1 fruit fly cellular context compared by ENCODE assay signal in genomic region chr3L:20692516-20692915, dm6.
TF ChIP-seq lines count a peak whose summit lies in the region.

No protein-coding gene starts in this region.

TF ChIP-seq in whole organism, embryonic, 481 proteins besides CTCF, POLR2A, EP300 and RAD21 (continued from another document):
- TF ChIP-seq Xbp1 (GFP tag; optimal IDR thresholded peaks at IDR 0.05; lab: Kevin White, UChicago) (no peak), Doc3 (GFP tag; IDR thresholded peaks at IDR 0.05; lab: Robert Waterston, UW; ENCODE audit: partially characterized antibody) (no peak), esg (GFP tag; conservative IDR thresholded peaks at IDR 0.05; lab: Robert Waterston, UW) (no peak), CG17361 (GFP tag; IDR thresholded peaks at IDR 0.05; lab: Robert Waterston, UW) (no peak), kni (GFP tag; optimal IDR thresholded peaks at IDR 0.05; lab: Kevin White, UChicago) (peak; percentile 79), fd3F (GFP tag; optimal IDR thresholded peaks at IDR 0.05; lab: Kevin White, UChicago) (no peak), Sry-δ (GFP tag; optimal IDR thresholded peaks at IDR 0.05; lab: Kevin White, UChicago) (no peak), sna (GFP tag; IDR thresholded peaks at IDR 0.05; lab: Robert Waterston, UW; ENCODE audit: partially characterized antibody) (no peak), CG10959 (GFP tag; IDR thresholded peaks at IDR 0.05; lab: Robert Waterston, UW) (no peak), Adf1 (GFP tag; IDR thresholded peaks at IDR 0.05; lab: Robert Waterston, UW) (no peak), ap (GFP tag; IDR thresholded peaks at IDR 0.05; lab: Robert Waterston, UW) (no peak), exex (tag; optimal IDR thresholded peaks at IDR 0.05; lab: Kevin White, UChicago) (no peak), dimm (GFP tag; IDR thresholded peaks at IDR 0.05; lab: Robert Waterston, UW) (no peak), Fer2 (tag; optimal IDR thresholded peaks at IDR 0.05; lab: Kevin White, UChicago) (no peak), Stat92E (GFP tag; optimal IDR thresholded peaks at IDR 0.05; lab: Kevin White, UChicago) (no peak), CG7372 (GFP tag; IDR thresholded peaks at IDR 0.05; lab: Robert Waterston, UW) (no peak), Nf-YA (GFP tag; IDR thresholded peaks at IDR 0.05; lab: Robert Waterston, UW) (no peak), CG17186 (GFP tag; optimal IDR thresholded peaks at IDR 0.05; lab: Kevin White, UChicago) (no peak), cg (GFP tag; optimal IDR thresholded peaks at IDR 0.05; lab: Kevin White, UChicago) (peak; percentile 61), ham (GFP tag; IDR thresholded peaks at IDR 0.05; lab: Robert Waterston, UW) (no peak), CG17612 (GFP tag; IDR thresholded peaks at IDR 0.05; lab: Robert Waterston, UW) (no peak), CG12659 (GFP tag; optimal IDR thresholded peaks at IDR 0.05; lab: Kevin White, UChicago) (no peak), CG9876 (GFP tag; optimal IDR thresholded peaks at IDR 0.05; lab: Kevin White, UChicago) (no peak), emc (GFP tag; optimal IDR thresholded peaks at IDR 0.05; lab: Kevin White, UChicago) (no peak), z (GFP tag; IDR thresholded peaks at IDR 0.05; lab: Robert Waterston, UW) (peak; percentile 71; the same call in 1 of the 3 replicates), row (GFP tag; IDR thresholded peaks at IDR 0.05; lab: Robert Waterston, UW) (no peak), CG12236 (GFP tag; optimal IDR thresholded peaks at IDR 0.05; lab: Kevin White, UChicago) (no peak), Mad (GFP tag; optimal IDR thresholded peaks at IDR 0.05; lab: Kevin White, UChicago) (no peak), lmd (GFP tag; IDR thresholded peaks at IDR 0.05; lab: Robert Waterston, UW) (no peak), Deaf1 (tag; optimal IDR thresholded peaks at IDR 0.05; lab: Kevin White, UChicago) (peak; percentile 1), Vsx1 (GFP tag; optimal IDR thresholded peaks at IDR 0.05; lab: Kevin White, UChicago) (no peak), pzg (GFP tag; optimal IDR thresholded peaks at IDR 0.05; lab: Kevin White, UChicago) (no peak), gsb (GFP tag; IDR thresholded peaks at IDR 0.05; lab: Robert Waterston, UW) (no peak), Atf3 (GFP tag; optimal IDR thresholded peaks at IDR 0.05; lab: Kevin White, UChicago) (no peak), tna (GFP tag; IDR thresholded peaks at IDR 0.05; lab: Robert Waterston, UW; ENCODE audit: partially characterized antibody) (no peak), CG10431 (GFP tag; optimal IDR thresholded peaks at IDR 0.05; lab: Kevin White, UChicago) (no peak), Dbx (GFP tag; IDR thresholded peaks at IDR 0.05; lab: Robert Waterston, UW) (no peak), nerfin-2 (GFP tag; IDR thresholded peaks at IDR 0.05; lab: Robert Waterston, UW; ENCODE audit: partially characterized antibody) (no peak), Med (GFP tag; lab: Kevin White, UChicago) (peak; percentile 32), CG7987 (GFP tag; optimal IDR thresholded peaks at IDR 0.05; lab: Kevin White, UChicago) (no peak), PHDP (tag; optimal IDR thresholded peaks at IDR 0.05; lab: Kevin White, UChicago) (no peak), CG8388 (GFP tag; optimal IDR thresholded peaks at IDR 0.05; lab: Kevin White, UChicago) (no peak), Jarid2 (GFP tag; optimal IDR thresholded peaks at IDR 0.05; lab: Kevin White, UChicago) (peak; percentile 9), BEAF-32 (GFP tag; optimal IDR thresholded peaks at IDR 0.05; lab: Kevin White, UChicago) (no peak), tin (GFP tag; optimal IDR thresholded peaks at IDR 0.05; lab: Kevin White, UChicago) (no peak), CG15269 (tag; optimal IDR thresholded peaks at IDR 0.05; lab: Kevin White, UChicago) (no peak), hbn (GFP tag; IDR thresholded peaks at IDR 0.05; lab: Robert Waterston, UW; ENCODE audit: partially characterized antibody) (no peak), CG8281 (tag; optimal IDR thresholded peaks at IDR 0.05; lab: Kevin White, UChicago) (no peak), CG1832 (GFP tag; optimal IDR thresholded peaks at IDR 0.05; lab: Kevin White, UChicago) (peak; percentile 52), CG13424 (tag; optimal IDR thresholded peaks at IDR 0.05; lab: Kevin White, UChicago) (no peak), CG16779 (GFP tag; IDR thresholded peaks at IDR 0.05; lab: Robert Waterston, UW) (no peak), CG11560 (tag; IDR thresholded peaks at IDR 0.05; lab: Robert Waterston, UW) (no peak), zfh1 (GFP tag; IDR thresholded peaks at IDR 0.05; lab: Robert Waterston, UW) (no peak), so (GFP tag; IDR thresholded peaks at IDR 0.05; lab: Robert Waterston, UW) (no peak), CG9437 (GFP tag; optimal IDR thresholded peaks at IDR 0.05; lab: Kevin White, UChicago) (no peak), CG10321 (GFP tag; IDR thresholded peaks at IDR 0.05; lab: Robert Waterston, UW) (peak; percentile 47; the same call in 1 of the 2 replicates), CG9797 (GFP tag; optimal IDR thresholded peaks at IDR 0.05; lab: Kevin White, UChicago) (no peak), jing (GFP tag; optimal IDR thresholded peaks at IDR 0.05; lab: Kevin White, UChicago) (no peak), CG10147 (GFP tag; optimal IDR thresholded peaks at IDR 0.05; lab: Kevin White, UChicago) (no peak), CG11504 (tag; optimal IDR thresholded peaks at IDR 0.05; lab: Kevin White, UChicago) (no peak), sqz (GFP tag; optimal IDR thresholded peaks at IDR 0.05; lab: Kevin White, UChicago) (peak; percentile 5), CG3163 (GFP tag; optimal IDR thresholded peaks at IDR 0.05; lab: Kevin White, UChicago) (no peak), Drgx (GFP tag; IDR thresholded peaks at IDR 0.05; lab: Robert Waterston, UW) (no peak), CG9817 (tag; optimal IDR thresholded peaks at IDR 0.05; lab: Kevin White, UChicago) (no peak)
